Worm (Caenorhabditis elegans): Measurements from ENCODE around the gene clec-47.

DNA sequence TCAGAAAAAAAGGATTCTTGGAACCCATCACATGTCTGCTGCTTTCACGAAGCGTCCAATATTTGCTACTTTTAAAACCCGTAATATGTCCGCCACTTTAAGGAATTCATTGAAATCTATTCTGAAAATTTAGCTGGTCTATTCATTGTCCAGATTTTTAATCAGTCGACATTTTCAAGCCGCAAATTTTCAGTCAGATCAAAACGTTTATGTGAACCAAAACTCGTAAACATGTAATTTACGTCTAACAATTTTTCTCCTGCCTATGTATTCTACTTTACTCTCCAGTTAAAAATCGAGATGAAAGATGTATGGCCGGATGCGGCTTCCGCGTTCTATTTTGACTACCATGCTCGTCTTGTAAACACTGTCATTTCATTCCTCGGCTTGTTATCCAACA, 22.4 kb downstream of the clec-47 start, which contains the start of gene srw-1:
- TF ChIP-seq ama-1 (optimal IDR thresholded peaks at IDR 0.05) (no peak), tbx-37 (GFP tag; conservative IDR thresholded peaks at IDR 0.05) (no peak), scrt-1 (GFP tag; IDR thresholded peaks at IDR 0.05) (no peak)

Measured in whole organism, early embryonic.